Worm (Caenorhabditis elegans): ENCODE measurements around the gene abcx-1.

The abcx-1 gene

ce11 chrII:6535957-6536424 is 4.0 kb downstream of the abcx-1 start, which contains the start of gene utp-20:
Gene utp-20 (plus strand): TSS chrII:6536374.
- TF ChIP-seq gmeb-1 (tag; optimal IDR thresholded peaks at IDR 0.05): peak; percentile 90
- no peak for TF ChIP-seq nhr-12 (tag; optimal IDR thresholded peaks at IDR 0.05)
- TF ChIP-seq ztf-1 (GFP tag; conservative IDR thresholded peaks at IDR 0.05): no peak
- no peak for TF ChIP-seq snpc-4 (tag; optimal IDR thresholded peaks at IDR 0.05)
- peak; percentile 13 for TF ChIP-seq mab-5 (tag; optimal IDR thresholded peaks at IDR 0.05)
- TF ChIP-seq unc-39 (tag; optimal IDR thresholded peaks at IDR 0.05): no peak
- peak; percentile 87 for TF ChIP-seq unc-55 (GFP tag; optimal IDR thresholded peaks at IDR 0.05)
- no peak for TF ChIP-seq ama-1 (optimal IDR thresholded peaks at IDR 0.05)
- no peak for TF ChIP-seq R02D3.7 (tag; optimal IDR thresholded peaks at IDR 0.05)
- TF ChIP-seq nhr-129 (tag; optimal IDR thresholded peaks at IDR 0.05): peak; percentile 61
- TF ChIP-seq crh-2 (tag; optimal IDR thresholded peaks at IDR 0.05): peak; percentile 44
- TF ChIP-seq lsy-2 (tag; optimal IDR thresholded peaks at IDR 0.05): peak in 1 of 2 experiments; percentile 81
- TF ChIP-seq C34F6.9 (tag; optimal IDR thresholded peaks at IDR 0.05): peak; percentile 64
- TF ChIP-seq lin-13 (GFP tag; optimal IDR thresholded peaks at IDR 0.05): peak; percentile 44
- TF ChIP-seq sma-3 (GFP tag; optimal IDR thresholded peaks at IDR 0.05): peak; percentile 55
- no peak for TF ChIP-seq nhr-11 (tag; optimal IDR thresholded peaks at IDR 0.05)
- TF ChIP-seq blmp-1 (tag; optimal IDR thresholded peaks at IDR 0.05; ENCODE audit: insufficient read depth): no peak
- peak; percentile 5 for TF ChIP-seq F13H6.1 (tag; optimal IDR thresholded peaks at IDR 0.05)
- TF ChIP-seq nhr-77 (tag; optimal IDR thresholded peaks at IDR 0.05): no peak
- peak; percentile 30 for TF ChIP-seq sma-9 (GFP tag; optimal IDR thresholded peaks at IDR 0.05)
- no peak for TF ChIP-seq sma-9 (tag; optimal IDR thresholded peaks at IDR 0.05)
- no peak for TF ChIP-seq ztf-4 (tag; optimal IDR thresholded peaks at IDR 0.05)

ce11 chrII:6544842-6545410 is 13.0 kb downstream of the abcx-1 start, which contains the start of gene lron-15:
Gene lron-15 (minus strand): TSS chrII:6544892.
- TF ChIP-seq blmp-1 (tag; optimal IDR thresholded peaks at IDR 0.05; ENCODE audit: insufficient read depth) (no peak), ceh-82 (tag; optimal IDR thresholded peaks at IDR 0.05) (no peak), sem-4 (tag; optimal IDR thresholded peaks at IDR 0.05) (no peak), aly-2 (tag; optimal IDR thresholded peaks at IDR 0.05) (no peak)

- TF ChIP-seq unc-62 (GFP tag; optimal IDR thresholded peaks at IDR 0.05) (no peak), F13H6.1 (tag; optimal IDR thresholded peaks at IDR 0.05) (no peak), sma-9 (GFP tag; optimal IDR thresholded peaks at IDR 0.05) (no peak), sma-9 (tag; optimal IDR thresholded peaks at IDR 0.05) (no peak), ztf-11 (tag; optimal IDR thresholded peaks at IDR 0.05) (no peak), nhr-23 (tag; optimal IDR thresholded peaks at IDR 0.05) (no peak), nhr-129 (tag; optimal IDR thresholded peaks at IDR 0.05) (no peak), egl-27 (tag; optimal IDR thresholded peaks at IDR 0.05) (no peak), mdl-1 (tag; optimal IDR thresholded peaks at IDR 0.05) (no peak), mab-5 (tag; optimal IDR thresholded peaks at IDR 0.05) (no peak), zag-1 (tag; optimal IDR thresholded peaks at IDR 0.05) (no peak), dmd-4 (tag; optimal IDR thresholded peaks at IDR 0.05) (no peak), ceh-82 (tag; optimal IDR thresholded peaks at IDR 0.05) (no peak), lin-39 (tag; optimal IDR thresholded peaks at IDR 0.05) (no peak), alr-1 (tag; optimal IDR thresholded peaks at IDR 0.05) (no peak)
These were observed 22.7 kb downstream of the abcx-1 start, which contains the start of gene wrn-1 for ce11 chrII:6554677-6555076. Gene wrn-1 (plus strand): TSS chrII:6554977.

- no peak for TF ChIP-seq blmp-1 (tag; optimal IDR thresholded peaks at IDR 0.05; ENCODE audit: insufficient read depth)
- TF ChIP-seq nhr-10 (tag; optimal IDR thresholded peaks at IDR 0.05): no peak
- TF ChIP-seq nhr-77 (tag; optimal IDR thresholded peaks at IDR 0.05): no peak
- TF ChIP-seq nhr-237 (tag; optimal IDR thresholded peaks at IDR 0.05): no peak
- no peak for TF ChIP-seq gmeb-1 (tag; optimal IDR thresholded peaks at IDR 0.05)
- TF ChIP-seq nhr-11 (tag; optimal IDR thresholded peaks at IDR 0.05): no peak
- TF ChIP-seq nhr-12 (tag; optimal IDR thresholded peaks at IDR 0.05): no peak
- no peak for TF ChIP-seq lin-11 (tag; optimal IDR thresholded peaks at IDR 0.05)
- TF ChIP-seq zag-1 (tag; optimal IDR thresholded peaks at IDR 0.05): no peak
- TF ChIP-seq elt-3 (tag; optimal IDR thresholded peaks at IDR 0.05): no peak
- TF ChIP-seq ztf-4 (tag; optimal IDR thresholded peaks at IDR 0.05): no peak
- TF ChIP-seq ama-1 (optimal IDR thresholded peaks at IDR 0.05): no peak
- TF ChIP-seq elt-1 (tag; optimal IDR thresholded peaks at IDR 0.05): no peak
- no peak for TF ChIP-seq fos-1 (tag; optimal IDR thresholded peaks at IDR 0.05)
These were observed 26.9 kb downstream of the abcx-1 start for ce11 chrII:6558887-6559286.

Measured in whole organism, L2 larva.